Fruit fly (Drosophila melanogaster) whole organism, pupa: ENCODE data around the gene CG10214.

ENCODE experiments used
- CG10348 ChIP-seq: fragments of 200-800 bp; sonication (Bioruptor generic); IDR thresholded peaks from 2 replicates; pipeline ENCODE4 v1.3.6; 2022; ENCODE audit warnings: missing biosample characterization, missing genetic modification characterization
- CG12605 ChIP-seq: fragments of 200-800 bp; sonication (Bioruptor generic); IDR thresholded peaks from 2 replicates; pipeline ENCODE4 v1.3.6; 2022; ENCODE audit warnings: missing biosample characterization, missing genetic modification characterization
- CG13204 ChIP-seq: fragments of 200-800 bp; sonication (Bioruptor generic); optimal IDR thresholded peaks from 2 replicates; lab custom pipeline; 2018; ENCODE audit warnings: missing biosample characterization, mild to moderate bottlenecking, missing genetic modification characterization, moderate library complexity
- CG14655 ChIP-seq: fragments of 200-800 bp; sonication (Bioruptor generic); optimal IDR thresholded peaks from 3 replicates; lab custom pipeline; 2017; ENCODE audit warnings: mild to moderate bottlenecking, missing biosample characterization, missing genetic modification reagents, missing genetic modification characterization
- CG17806 ChIP-seq: fragments of 200-800 bp; sonication (Bioruptor generic); optimal IDR thresholded peaks from 2 replicates; lab custom pipeline; 2018; ENCODE audit warnings: missing biosample characterization, mild to moderate bottlenecking, missing genetic modification characterization, moderate library complexity
- CG32121 ChIP-seq: fragments of 200-800 bp; sonication (Bioruptor generic); IDR thresholded peaks from 2 replicates; pipeline ENCODE4 v1.3.6; 2022; ENCODE audit warnings: missing biosample characterization, missing genetic modification characterization
- CG4496 ChIP-seq: fragments of 200-800 bp; sonication (Bioruptor generic); IDR thresholded peaks from 3 replicates; pipeline ENCODE4 v1.3.6; 2022; ENCODE audit warnings: missing biosample characterization, missing genetic modification characterization
- CG8159 ChIP-seq: fragments of 200-800 bp; sonication (Bioruptor generic); optimal IDR thresholded peaks from 3 replicates; lab custom pipeline; 2018; ENCODE audit warnings: missing biosample characterization, mild to moderate bottlenecking, missing genetic modification characterization, moderate library complexity
- CG8301 ChIP-seq: fragments of 200-800 bp; sonication (Bioruptor generic); optimal IDR thresholded peaks from 2 replicates; lab custom pipeline; 2018; ENCODE audit warnings: missing biosample characterization, mild to moderate bottlenecking, missing genetic modification characterization
- CG9948 ChIP-seq: fragments of 200-800 bp; sonication (Bioruptor generic); optimal IDR thresholded peaks from 2 replicates; lab custom pipeline; 2018; ENCODE audit warnings: missing biosample characterization, mild to moderate bottlenecking, missing genetic modification characterization, moderate library complexity
- D1 ChIP-seq: fragments of 200-800 bp; sonication (Bioruptor generic); optimal IDR thresholded peaks from 2 replicates; lab custom pipeline; 2018; ENCODE audit warnings: missing biosample characterization, mild to moderate bottlenecking, missing genetic modification characterization, moderate library complexity
- EcR ChIP-seq: fragments of 200-800 bp; sonication (Bioruptor generic); optimal IDR thresholded peaks from 3 replicates; lab custom pipeline; 2019; ENCODE audit warnings: missing biosample characterization, missing genetic modification characterization, mild to moderate bottlenecking, moderate library complexity, missing genetic modification reagents
- Ets98B ChIP-seq: fragments of 200-800 bp; sonication (Bioruptor generic); IDR thresholded peaks from 2 replicates; pipeline ENCODE4 v1.3.6; 2022; ENCODE audit warnings: missing biosample characterization, missing genetic modification characterization
- Pif1A ChIP-seq: fragments of 200-800 bp; sonication (Bioruptor generic); optimal IDR thresholded peaks from 3 replicates; lab custom pipeline; 2016; ENCODE audit warnings: missing biosample characterization, missing genetic modification characterization
- Pif1B ChIP-seq: fragments of 200-800 bp; sonication (Bioruptor generic); optimal IDR thresholded peaks from 3 replicates; lab custom pipeline; 2016; ENCODE audit warnings: missing biosample characterization, missing genetic modification characterization
- Snoo ChIP-seq: fragments of 200-800 bp; sonication (Bioruptor generic); optimal IDR thresholded peaks from 3 replicates; lab custom pipeline; 2017; ENCODE audit warnings: missing biosample characterization, mild to moderate bottlenecking, missing genetic modification characterization, inconsistent platforms
- fd96Ca ChIP-seq: fragments of 200-800 bp; sonication (Bioruptor generic); IDR thresholded peaks from 3 replicates; pipeline ENCODE4 v1.3.6; 2022; ENCODE audit warnings: missing biosample characterization, missing genetic modification characterization
- gl ChIP-seq: fragments of 200-800 bp; sonication (Bioruptor generic); optimal IDR thresholded peaks from 2 replicates; lab custom pipeline; 2018; ENCODE audit warnings: missing biosample characterization, mild to moderate bottlenecking, missing genetic modification characterization
- rn ChIP-seq: fragments of 200-800 bp; sonication (Bioruptor generic); IDR thresholded peaks from 2 replicates; pipeline ENCODE4 v1.3.6; 2022; ENCODE audit warnings: missing biosample characterization, missing genetic modification characterization

CG10214 gene

DNA sequence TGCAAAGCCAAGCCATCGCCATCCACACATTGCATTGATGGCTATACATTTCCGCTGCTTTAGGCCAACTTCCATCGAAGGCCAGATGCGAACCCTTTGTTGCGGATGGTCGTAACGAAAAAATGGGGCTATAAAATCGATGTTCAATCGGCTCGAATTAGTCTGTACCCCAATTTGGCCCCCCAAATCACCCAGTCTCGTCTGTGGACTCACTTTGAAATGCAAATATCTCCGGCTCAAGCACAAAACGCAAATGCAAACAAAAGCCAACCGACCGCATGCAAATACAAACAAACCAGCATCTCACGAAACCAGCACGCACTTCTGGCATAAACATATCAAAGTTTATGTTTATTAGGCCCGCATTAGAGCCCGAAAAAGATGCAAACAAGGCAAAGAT, 30.9 kb downstream of the CG10214 start:
- TF ChIP-seq fd96Ca: no peak
- no peak for TF ChIP-seq Ets98B (GFP tag; lab: Robert Waterston, UW)
- TF ChIP-seq EcR (GFP tag; lab: Kevin White, UChicago): no peak
- TF ChIP-seq, all 21 proteins: peak for 0

DNA sequence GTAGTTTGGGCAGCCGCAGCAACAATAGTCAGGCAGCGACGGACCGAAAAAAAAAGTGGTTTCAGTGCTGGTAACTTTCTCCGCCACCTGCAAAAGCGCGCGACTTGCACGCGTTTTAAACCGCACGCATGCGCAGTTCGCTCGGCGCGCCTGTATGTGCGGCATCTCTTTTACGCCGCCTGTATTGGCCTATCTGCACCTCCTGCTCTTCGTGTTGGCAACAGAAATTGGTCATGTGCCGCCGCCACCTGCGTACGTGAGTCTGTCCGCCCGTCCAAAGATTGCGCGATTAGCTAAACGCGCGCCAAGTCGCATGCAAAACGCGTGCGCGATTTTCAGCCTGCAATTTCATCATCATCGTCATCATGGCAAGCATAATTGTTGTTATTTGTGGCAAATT, 31.6 kb downstream of the CG10214 start:
- TF ChIP-seq Ets98B (GFP tag; lab: Robert Waterston, UW): no peak
- TF ChIP-seq EcR (GFP tag; lab: Kevin White, UChicago): no peak
- TF ChIP-seq CG13204 (GFP tag; lab: Kevin White, UChicago): no peak
- TF ChIP-seq fd96Ca: 0 out of 3 replicates have a peak, but pooled peaks have one; percentile 24

DNA sequence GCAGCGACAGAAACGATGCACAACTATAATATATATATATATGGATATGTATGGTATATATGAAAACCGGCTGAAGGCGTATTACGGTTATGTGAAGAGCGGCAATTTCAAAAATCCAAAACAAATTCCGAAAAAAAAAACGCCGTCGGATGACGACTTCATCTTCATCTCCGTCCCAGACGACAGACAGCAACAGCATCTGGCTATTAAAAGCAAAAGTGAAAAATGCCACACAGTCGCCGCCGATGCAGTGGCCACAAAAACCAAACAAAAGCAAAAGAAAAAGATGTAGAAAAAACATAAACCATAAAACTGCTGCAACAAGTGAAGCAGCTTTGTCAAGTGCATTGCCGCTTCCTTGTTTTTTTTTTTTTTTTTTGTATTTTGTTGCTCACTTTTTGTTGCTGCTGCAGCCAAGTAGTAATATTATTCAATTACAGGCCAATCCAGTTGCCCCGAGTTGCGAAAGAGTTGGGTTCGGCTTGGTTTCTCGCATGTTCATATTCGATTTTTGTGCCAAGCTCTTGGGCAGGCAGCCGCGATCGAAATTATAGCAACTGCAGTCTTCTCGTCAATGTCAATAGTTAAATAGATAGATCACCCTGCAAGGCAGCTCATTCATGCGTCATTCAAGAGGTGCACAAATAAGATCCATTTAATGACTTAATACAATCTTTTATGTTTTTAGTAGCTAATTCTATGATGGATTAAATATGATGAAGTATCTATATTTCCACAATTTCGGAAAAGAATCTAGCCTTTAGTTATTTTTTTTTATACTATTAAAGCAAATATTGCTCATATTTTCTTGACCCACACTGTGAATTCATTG, 32.5 kb downstream of the CG10214 start:
- TF ChIP-seq Pif1A (GFP tag; lab: Kevin White, UChicago): peak; percentile 21
- TF ChIP-seq fd96Ca: peak; percentile 54; the same call in 2 of the 3 replicates
- TF ChIP-seq CG9948: no peak
- TF ChIP-seq CG12605: peak; percentile 22; the same call in 1 of the 2 replicates
- TF ChIP-seq Ets98B (GFP tag; lab: Robert Waterston, UW): peak; percentile 77
- peak; percentile 6 for TF ChIP-seq CG8301 (tag; lab: Kevin White, UChicago)
- TF ChIP-seq CG14655 (GFP tag; lab: Kevin White, UChicago): no peak
- TF ChIP-seq Pif1B (GFP tag; lab: Kevin White, UChicago): peak; percentile 35
- TF ChIP-seq CG4496 (GFP tag; lab: Robert Waterston, UW): peak; percentile 79; the same call in 2 of the 3 replicates

DNA sequence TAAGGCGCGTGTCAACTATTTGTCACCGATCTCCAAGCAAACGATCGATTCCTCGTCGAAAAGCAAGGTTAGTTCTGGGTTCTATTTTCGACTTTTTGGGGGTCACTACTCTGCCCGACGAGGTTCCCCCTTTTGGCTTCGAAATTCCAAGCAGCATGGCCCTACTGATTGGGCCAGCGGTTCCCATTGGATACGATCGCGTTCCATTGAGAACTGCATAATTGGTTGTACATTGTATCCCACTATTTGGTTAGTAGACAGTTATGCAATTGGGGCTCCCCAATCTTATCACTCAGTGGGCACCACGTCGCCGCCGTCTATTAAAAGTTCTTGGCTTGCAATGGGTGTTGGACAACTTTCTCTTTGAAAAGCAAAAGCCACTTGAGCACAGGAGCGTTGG, 33.5 kb downstream of the CG10214 start:
- TF ChIP-seq CG10348 (no peak), Pif1B (GFP tag; lab: Kevin White, UChicago) (no peak), CG4496 (GFP tag; lab: Robert Waterston, UW) (no peak), CG13204 (GFP tag; lab: Kevin White, UChicago) (no peak), CG12605 (no peak), CG32121 (GFP tag; lab: Robert Waterston, UW) (no peak), CG17806 (tag; lab: Kevin White, UChicago) (no peak), Ets98B (GFP tag; lab: Robert Waterston, UW) (no peak)
- TF ChIP-seq, all 21 proteins: peak for 0

DNA sequence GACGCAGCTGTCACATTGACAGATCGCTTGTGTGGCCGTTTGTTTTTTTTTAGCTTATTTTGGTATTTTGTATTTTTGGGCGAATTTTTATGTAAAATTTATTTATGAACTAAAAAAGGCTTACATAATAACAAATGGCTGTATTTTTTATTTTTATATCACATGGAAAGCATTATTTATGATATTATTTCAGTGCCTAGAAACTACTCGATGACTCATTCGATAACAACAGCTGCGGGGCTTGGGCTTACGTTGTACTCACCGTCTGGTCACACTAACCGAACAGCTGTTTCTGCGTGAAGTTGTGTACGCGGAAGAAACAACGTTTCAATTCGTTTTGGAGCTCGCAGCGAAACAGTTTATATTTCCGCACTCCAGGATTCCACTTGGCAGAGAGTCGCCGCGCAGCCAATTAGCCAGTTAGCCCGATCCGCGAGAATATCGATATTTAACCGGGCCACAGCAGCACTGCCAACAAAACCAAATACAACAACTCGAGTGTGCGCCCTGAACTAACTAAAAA, 34.2 kb downstream of the CG10214 start, which contains the start of the genes Hmgcr and Rpn9:
TSS of gene Hmgcr (plus strand) at position 335 of the 523 bp plus-strand sequence.
TSS of gene Rpn9 (minus strand) at position 473 of the 523 bp plus-strand sequence.
- TF ChIP-seq EcR (GFP tag; lab: Kevin White, UChicago) (no peak), gl (tag; lab: Kevin White, UChicago) (no peak), rn (GFP tag; lab: Robert Waterston, UW) (no peak), CG10348 (no peak), Ets98B (GFP tag; lab: Robert Waterston, UW) (peak; percentile 11; the same call in 1 of the 2 replicates), CG9948 (no peak), Snoo (tag; lab: Kevin White, UChicago) (no peak)
- TF ChIP-seq, all 21 proteins: peak for 1

DNA sequence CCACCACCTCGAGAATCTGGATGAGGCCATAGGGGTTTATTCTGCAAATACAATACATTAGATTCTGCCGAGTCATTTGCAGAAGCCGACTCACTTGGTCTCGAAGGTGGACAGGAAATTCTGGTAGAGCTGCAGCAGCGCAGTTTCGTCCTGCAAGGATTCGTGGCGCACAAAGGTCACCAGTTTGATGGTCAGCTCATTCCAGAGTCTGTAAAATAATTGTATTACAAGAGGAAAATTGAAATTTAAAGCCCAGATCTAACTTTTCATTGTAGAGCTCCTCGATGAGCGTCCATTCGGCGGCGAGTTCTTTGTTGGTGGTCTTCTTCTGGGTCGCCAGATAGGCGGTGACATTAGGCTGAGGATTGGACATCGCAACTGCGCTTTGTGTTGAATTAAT, 34.8 kb downstream of the CG10214 start:
- TF ChIP-seq CG10348 (no peak), Pif1A (GFP tag; lab: Kevin White, UChicago) (no peak), CG12605 (no peak), D1 (tag; lab: Kevin White, UChicago) (no peak), CG9948 (no peak), CG17806 (tag; lab: Kevin White, UChicago) (no peak), CG8301 (tag; lab: Kevin White, UChicago) (no peak), Snoo (tag; lab: Kevin White, UChicago) (no peak), gl (tag; lab: Kevin White, UChicago) (no peak), CG8159 (no peak), CG4496 (GFP tag; lab: Robert Waterston, UW) (no peak), EcR (GFP tag; lab: Kevin White, UChicago) (no peak), CG13204 (GFP tag; lab: Kevin White, UChicago) (no peak), rn (GFP tag; lab: Robert Waterston, UW) (no peak)

DNA sequence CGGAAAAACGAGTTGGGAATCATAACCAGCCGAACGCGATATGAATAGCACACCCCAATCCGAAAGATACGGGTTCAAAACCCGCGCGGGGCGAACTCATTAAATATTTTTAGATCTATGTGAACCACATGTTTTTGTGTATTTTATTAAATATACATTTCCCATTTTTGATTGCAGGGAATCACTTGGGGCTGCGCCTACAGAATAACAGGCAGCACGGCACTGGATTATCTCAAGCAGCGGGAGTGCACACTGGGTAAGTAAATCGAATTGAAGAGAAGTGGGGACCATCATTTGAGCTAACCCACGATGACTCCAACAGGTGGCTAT, 36.9 kb downstream of the CG10214 start:
- TF ChIP-seq EcR (GFP tag; lab: Kevin White, UChicago) (peak; percentile 18), D1 (tag; lab: Kevin White, UChicago) (no peak)
